Worm (Caenorhabditis elegans): Measurements from ENCODE around the gene grd-10.

DNA sequence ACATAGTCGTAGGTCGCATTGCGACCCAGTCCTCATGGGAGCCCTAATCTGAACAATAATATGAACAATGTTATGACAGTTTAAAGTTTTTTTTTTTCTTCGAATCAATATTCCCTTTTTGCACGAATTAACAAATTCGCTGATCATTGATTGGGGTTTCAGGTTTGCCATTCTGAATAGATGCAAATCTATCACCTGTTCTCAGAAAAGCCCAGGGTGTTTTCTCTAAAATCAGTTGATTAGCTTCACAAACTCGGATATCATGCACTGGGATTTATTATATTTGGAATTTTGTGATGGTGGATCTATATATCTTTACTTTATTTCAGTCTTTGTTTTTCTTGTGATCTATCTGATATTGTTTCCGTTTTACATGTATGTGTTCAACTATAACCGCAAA, 12.5 kb downstream of the grd-10 start, which contains the start of gene srz-23:
- TF ChIP-seq ztf-23 (GFP tag; IDR thresholded peaks at IDR 0.05) (no peak), T22C8.4 (GFP tag; IDR thresholded peaks at IDR 0.05) (no peak), flt-1 (GFP tag; IDR thresholded peaks at IDR 0.05) (no peak), klf-2 (GFP tag; conservative IDR thresholded peaks at IDR 0.05) (no peak)

All from whole organism, midembryonic.